Fruit fly (Drosophila melanogaster) whole organism, embryonic: ENCODE data around the gene Rbcn-3B.
A peak's percentile ranks its signal among the peaks of the same experiment; 100 is the strongest.

ENCODE experiments used
- Blimp-1 ChIP-seq: fragments of 200-800 bp; sonication (Bioruptor generic); optimal IDR thresholded peaks from 3 replicates; lab custom pipeline; 2018; ENCODE audit warnings: missing biosample characterization, missing genetic modification characterization, mild to moderate bottlenecking, moderate library complexity, missing genetic modification reagents
- CG11560 ChIP-seq: fragments of 200-800 bp; sonication (Bioruptor generic); IDR thresholded peaks from 3 replicates; pipeline ENCODE4 v1.3.6; 2022; ENCODE audit warnings: missing biosample characterization, missing genetic modification characterization
- CG1233 ChIP-seq: fragments of 200-800 bp; sonication (Bioruptor generic); optimal IDR thresholded peaks from 4 replicates; lab custom pipeline; 2018; ENCODE audit warnings: missing biosample characterization, mild to moderate bottlenecking, missing genetic modification characterization
- CG12391 ChIP-seq: fragments of 200-800 bp; sonication (Bioruptor generic); optimal IDR thresholded peaks from 3 replicates; lab custom pipeline; 2018; ENCODE audit warnings: missing biosample characterization, mild to moderate bottlenecking, missing genetic modification characterization, moderate library complexity
- CG12659 ChIP-seq: fragments of 200-800 bp; sonication (Bioruptor generic); optimal IDR thresholded peaks from 3 replicates; lab custom pipeline; 2017; ENCODE audit warnings: mild to moderate bottlenecking, missing biosample characterization, missing genetic modification reagents, missing genetic modification characterization
- CG12769 ChIP-seq: fragments of 200-800 bp; sonication (Bioruptor generic); optimal IDR thresholded peaks from 2 replicates; lab custom pipeline; 2019; ENCODE audit warnings: missing biosample characterization, mild to moderate bottlenecking, missing genetic modification characterization, moderate library complexity
- CG15073 ChIP-seq: fragments of 200-800 bp; sonication (Bioruptor generic); optimal IDR thresholded peaks from 2 replicates; lab custom pipeline; 2016; ENCODE audit warnings: missing biosample characterization, missing genetic modification characterization
- CG31365 ChIP-seq: fragments of 200-800 bp; sonication (Bioruptor generic); optimal IDR thresholded peaks from 2 replicates; lab custom pipeline; 2018; ENCODE audit warnings: missing biosample characterization, mild to moderate bottlenecking, missing genetic modification characterization
- CG34422 ChIP-seq: fragments of 200-800 bp; sonication (Bioruptor generic); IDR thresholded peaks from 3 replicates; pipeline ENCODE4 v1.3.6; 2022; ENCODE audit warnings: missing biosample characterization, missing genetic modification characterization
- CG6689 ChIP-seq: fragments of 200-800 bp; sonication (Bioruptor generic); IDR thresholded peaks from 2 replicates; pipeline ENCODE4 v1.3.6; 2022; ENCODE audit warnings: missing biosample characterization, missing genetic modification characterization
- CG7372 ChIP-seq: fragments of 200-800 bp; sonication (Bioruptor generic); IDR thresholded peaks from 2 replicates; pipeline ENCODE4 v1.3.6; 2022; ENCODE audit warnings: missing biosample characterization, missing genetic modification characterization
- CG7928 ChIP-seq: fragments of 200-800 bp; sonication (Bioruptor generic); optimal IDR thresholded peaks from 2 replicates; lab custom pipeline; 2017; ENCODE audit warnings: missing biosample characterization, mild to moderate bottlenecking, missing genetic modification characterization
- CG8290 ChIP-seq, 3 experiments: fragments of 200-800 bp; sonication (Bioruptor generic); optimal IDR thresholded peaks; 2 replicates each; lab custom pipeline; 2016 to 2019; ENCODE audit warnings: missing biosample characterization in 3 of 3, missing genetic modification characterization in 3 of 3, mild to moderate bottlenecking in 2 of 3, moderate library complexity in 1 of 3
- CTCF ChIP-seq: fragments of 200-800 bp; sonication (Bioruptor generic); optimal IDR thresholded peaks from 2 replicates; lab custom pipeline; 2017; ENCODE audit warnings: missing biosample characterization, mild to moderate bottlenecking, missing genetic modification characterization, moderate library complexity
- Dfd ChIP-seq, 2 experiments: fragments of >200 bp; optimal IDR thresholded peaks; 2 replicates each; lab custom pipeline; 2017; ENCODE audit warnings: missing biosample characterization in 2 of 2, missing genetic modification characterization in 2 of 2
- E2f2 ChIP-seq: fragments of 200-800 bp; sonication (Bioruptor generic); IDR thresholded peaks from 2 replicates; pipeline ENCODE4 v1.3.6; 2022; ENCODE audit warnings: missing biosample characterization, missing genetic modification characterization
- Ets97D ChIP-seq: fragments of 200-800 bp; sonication (Bioruptor generic); optimal IDR thresholded peaks from 3 replicates; lab custom pipeline; 2016; ENCODE audit warnings: missing biosample characterization, missing genetic modification characterization
- Fer3 ChIP-seq: fragments of 200-800 bp; sonication (Bioruptor generic); optimal IDR thresholded peaks from 2 replicates; lab custom pipeline; 2018; ENCODE audit warnings: missing biosample characterization, mild to moderate bottlenecking, missing genetic modification characterization, moderate library complexity
- HLH3B ChIP-seq: fragments of 200-800 bp; sonication (Bioruptor generic); IDR thresholded peaks from 2 replicates; pipeline ENCODE4 v1.3.6; 2022; ENCODE audit warnings: missing biosample characterization, missing genetic modification characterization
- Hr78 ChIP-seq, 2 experiments: fragments of 200-800 bp in 1 of 2; fragments of >200 bp in 1 of 2; sonication (Bioruptor generic) in 1 of 2; optimal IDR thresholded peaks; 2 replicates each; lab custom pipeline; 2017 to 2019; ENCODE audit warnings: missing biosample characterization in 2 of 2, missing genetic modification characterization in 2 of 2, mild to moderate bottlenecking in 1 of 2, moderate library complexity in 1 of 2
- Myb ChIP-seq: fragments of 200-800 bp; sonication (Bioruptor generic); optimal IDR thresholded peaks from 2 replicates; lab custom pipeline; 2016; ENCODE audit warnings: missing biosample characterization, missing genetic modification characterization
- Pdp1 ChIP-seq, 2 experiments: fragments of 200-800 bp; sonication (Bioruptor generic); optimal IDR thresholded peaks; 3 replicates each; lab custom pipeline; 2016; ENCODE audit warnings: missing biosample characterization in 2 of 2, missing genetic modification characterization in 2 of 2, mild to moderate bottlenecking in 1 of 2, moderate library complexity in 1 of 2
- bab2 ChIP-seq: fragments of 200-800 bp; sonication (Bioruptor generic); optimal IDR thresholded peaks from 2 replicates; lab custom pipeline; 2016; ENCODE audit warnings: missing biosample characterization, missing genetic modification characterization
- cad ChIP-seq: fragments of >200 bp; optimal IDR thresholded peaks from 2 replicates; lab custom pipeline; 2017; ENCODE audit warnings: missing biosample characterization, missing genetic modification characterization
- cg ChIP-seq: fragments of 200-800 bp; sonication (Bioruptor generic); optimal IDR thresholded peaks from 3 replicates; lab custom pipeline; 2019; ENCODE audit warnings: missing biosample characterization, mild to moderate bottlenecking, missing genetic modification characterization, moderate library complexity
- crol ChIP-seq: fragments of 200-800 bp; sonication (Bioruptor generic); IDR thresholded peaks from 2 replicates; pipeline ENCODE4 v1.3.6; 2022; ENCODE audit warnings: missing biosample characterization, missing genetic modification characterization
- dmrt99B ChIP-seq: fragments of 200-800 bp; sonication (Bioruptor generic); optimal IDR thresholded peaks from 2 replicates; lab custom pipeline; 2018; ENCODE audit warnings: missing biosample characterization, mild to moderate bottlenecking, missing genetic modification characterization, moderate library complexity
- gce ChIP-seq: fragments of 200-800 bp; sonication (Bioruptor generic); IDR thresholded peaks from 3 replicates; pipeline ENCODE4 v1.3.6; 2022; ENCODE audit warnings: missing biosample characterization, missing genetic modification characterization
- gcm ChIP-seq: fragments of 200-800 bp; sonication (Bioruptor generic); optimal IDR thresholded peaks from 2 replicates; lab custom pipeline; 2019; ENCODE audit warnings: missing biosample characterization, mild to moderate bottlenecking, missing genetic modification characterization, moderate library complexity
- gcm2 ChIP-seq: fragments of 200-800 bp; sonication (Bioruptor generic); optimal IDR thresholded peaks from 2 replicates; lab custom pipeline; 2016; ENCODE audit warnings: missing biosample characterization, missing genetic modification characterization
- gfzf ChIP-seq: fragments of 200-800 bp; sonication (Bioruptor generic); optimal IDR thresholded peaks from 2 replicates; lab custom pipeline; 2016; ENCODE audit warnings: missing biosample characterization, mild to moderate bottlenecking, missing genetic modification characterization, moderate library complexity
- ham ChIP-seq: fragments of 200-800 bp; sonication (Bioruptor generic); IDR thresholded peaks from 2 replicates; pipeline ENCODE4 v1.3.6; 2022; ENCODE audit warnings: missing biosample characterization, missing genetic modification characterization
- inv ChIP-seq: fragments of 200-800 bp; sonication (Bioruptor generic); IDR thresholded peaks from 2 replicates; pipeline ENCODE4 v1.3.6; 2022; ENCODE audit warnings: missing biosample characterization, missing genetic modification characterization; ENCODE audit not compliant: partially characterized antibody
- klu ChIP-seq: fragments of 200-800 bp; sonication (Bioruptor generic); IDR thresholded peaks from 2 replicates; pipeline ENCODE4 v1.3.6; 2022; ENCODE audit warnings: missing biosample characterization, missing genetic modification characterization
- lab ChIP-seq: fragments of 200-800 bp; sonication (Bioruptor generic); optimal IDR thresholded peaks from 3 replicates; lab custom pipeline; 2017; ENCODE audit warnings: missing biosample characterization, missing genetic modification characterization, mild to moderate bottlenecking, moderate library complexity, missing genetic modification reagents
- so ChIP-seq: fragments of 200-800 bp; sonication (Bioruptor generic); IDR thresholded peaks from 3 replicates; pipeline ENCODE4 v1.3.6; 2022; ENCODE audit warnings: missing biosample characterization, missing genetic modification characterization
- tin ChIP-seq: fragments of 200-800 bp; sonication (Bioruptor generic); optimal IDR thresholded peaks from 3 replicates; lab custom pipeline; 2016; ENCODE audit warnings: missing biosample characterization, missing genetic modification characterization
- tup ChIP-seq: fragments of 200-800 bp; sonication (Bioruptor generic); optimal IDR thresholded peaks from 2 replicates; lab custom pipeline; 2016; ENCODE audit warnings: missing biosample characterization, mild to moderate bottlenecking, missing genetic modification characterization, moderate library complexity
- unc-4 ChIP-seq: fragments of 200-800 bp; sonication (Bioruptor generic); IDR thresholded peaks from 2 replicates; pipeline ENCODE4 v1.3.6; 2022; ENCODE audit warnings: missing biosample characterization, missing genetic modification characterization; ENCODE audit not compliant: partially characterized antibody
- wek ChIP-seq: fragments of 200-800 bp; sonication (Bioruptor generic); optimal IDR thresholded peaks from 3 replicates; lab custom pipeline; 2018; ENCODE audit warnings: missing biosample characterization, mild to moderate bottlenecking, missing genetic modification characterization, moderate library complexity

Gene Rbcn-3B

DNA sequence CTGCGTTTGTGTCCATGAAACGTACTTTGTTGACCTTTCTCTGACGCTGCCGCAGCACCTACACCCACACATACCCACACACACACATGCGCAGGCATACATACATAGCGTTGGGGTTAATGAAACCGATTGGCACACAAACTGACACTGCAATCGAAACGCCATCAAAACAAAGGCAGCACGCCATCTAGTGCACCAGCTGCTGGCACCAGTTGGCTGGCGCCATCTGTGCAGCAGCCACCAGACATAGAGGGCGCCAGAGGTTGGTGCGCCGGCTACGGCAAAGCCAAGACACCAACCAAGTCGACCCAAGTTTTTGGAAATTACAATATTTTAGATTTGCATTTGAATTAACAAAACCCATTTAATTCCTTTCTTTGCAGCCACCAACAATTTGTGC is 44.2 kb downstream of the Rbcn-3B start (continued):
- TF ChIP-seq klu (peak; percentile 53; the same call in 1 of the 2 replicates), CG6689 (peak; percentile 50; the same call in 1 of the 2 replicates), Fer3 (tag; lab: Kevin White, UChicago) (peak; percentile 39), CG12391 (tag; lab: Kevin White, UChicago) (peak; percentile 36), Dfd (GFP tag; optimal IDR thresholded peaks at IDR 0.05; lab: Kevin White, UChicago) (no peak), Blimp-1 (GFP tag; lab: Kevin White, UChicago) (peak; percentile 51)

DNA sequence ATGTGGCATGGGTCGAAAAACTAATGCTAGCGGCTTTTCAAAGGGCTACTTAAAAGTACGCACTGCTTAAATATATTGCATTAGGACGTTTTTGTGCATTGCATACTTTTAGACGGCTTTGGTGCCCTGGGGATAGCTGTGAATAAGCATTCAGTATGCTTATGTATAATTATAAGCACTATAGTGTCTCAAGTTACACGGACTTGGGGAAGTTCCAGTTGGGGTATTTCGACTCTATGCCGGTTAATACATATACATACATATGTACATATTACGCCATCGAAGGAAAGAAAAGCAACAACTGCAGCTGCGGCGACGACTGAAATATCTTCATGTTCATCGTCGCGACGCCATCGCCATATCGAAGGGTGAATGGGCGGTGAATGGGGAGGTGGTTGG is 54.5 kb downstream of the Rbcn-3B start:
- TF ChIP-seq CG1233 (GFP tag; lab: Kevin White, UChicago) (no peak), CG34422 (GFP tag; lab: Robert Waterston, UW) (no peak), CG12769 (tag; lab: Kevin White, UChicago) (peak; percentile 30), klu (no peak), gfzf (peak; percentile 1), gcm (GFP tag; lab: Kevin White, UChicago) (no peak), inv (GFP tag; lab: Robert Waterston, UW) (no peak), gcm2 (GFP tag; lab: Kevin White, UChicago) (no peak), tin (GFP tag; lab: Kevin White, UChicago) (no peak), cg (GFP tag; lab: Kevin White, UChicago) (peak; percentile 26), lab (GFP tag; lab: Kevin White, UChicago) (no peak), CG7928 (GFP tag; lab: Kevin White, UChicago) (no peak), dmrt99B (tag; lab: Kevin White, UChicago) (no peak), CG12659 (GFP tag; lab: Kevin White, UChicago) (no peak), Ets97D (GFP tag; lab: Kevin White, UChicago) (no peak), crol (GFP tag; lab: Robert Waterston, UW) (peak; percentile 50; the same call in 1 of the 2 replicates), ham (GFP tag; lab: Robert Waterston, UW) (no peak), HLH3B (GFP tag; lab: Robert Waterston, UW) (no peak), CG31365 (tag; lab: Kevin White, UChicago) (peak; percentile 44), CG8290 (GFP tag; optimal IDR thresholded peaks at IDR 0.05; lab: Kevin White, UChicago) (no peak), CG8290 (tag; optimal IDR thresholded peaks at IDR 0.05; lab: Kevin White, UChicago) (peak in 1 of 2 experiments; percentile 23), E2f2 (GFP tag; lab: Robert Waterston, UW) (no peak), tup (GFP tag; lab: Kevin White, UChicago) (no peak), unc-4 (GFP tag; lab: Robert Waterston, UW) (no peak), wek (peak; percentile 62), bab2 (GFP tag; lab: Kevin White, UChicago) (no peak), Hr78 (GFP tag; optimal IDR thresholded peaks at IDR 0.05; lab: Kevin White, UChicago) (no peak), so (peak; percentile 62; the same call in 1 of the 3 replicates), gce (GFP tag; lab: Robert Waterston, UW) (no peak), cad (no peak), CTCF (GFP tag; lab: Kevin White, UChicago) (peak; percentile 35), CG7372 (GFP tag; lab: Robert Waterston, UW) (no peak), CG11560 (tag; lab: Robert Waterston, UW) (no peak), Pdp1 (GFP tag; optimal IDR thresholded peaks at IDR 0.05; lab: Kevin White, UChicago) (peak in 1 of 2 experiments; percentile 70), CG15073 (GFP tag; lab: Kevin White, UChicago) (no peak), Myb (GFP tag; lab: Kevin White, UChicago) (no peak)
